Fruit fly (Drosophila melanogaster) whole organism, adult: ENCODE results near the gene ABCB7.

Experiments
- CG5204 ChIP-seq: fragments of 200-800 bp; sonication (Bioruptor generic); optimal IDR thresholded peaks from 2 replicates; lab custom pipeline; 2016; ENCODE audit warnings: missing biosample characterization, missing genetic modification characterization
- ovo ChIP-seq: fragments of 200-800 bp; sonication (Bioruptor generic); optimal IDR thresholded peaks from 2 replicates; lab custom pipeline; 2016; ENCODE audit warnings: missing biosample characterization, missing genetic modification characterization

dm6 chr3L:1592822-1593452 is 25.3 kb upstream of the ABCB7 start:
- TF ChIP-seq ovo (GFP tag; lab: Kevin White, UChicago) (no peak), CG5204 (GFP tag; lab: Kevin White, UChicago) (no peak)
